Worm (Caenorhabditis elegans) whole organism, L3 larva: ENCODE data around the gene wdr-48.

Experiments used
- R02D3.7 ChIP-seq: fragments of 150-350 bp; optimal IDR thresholded peaks from 2 replicates; lab custom pipeline; 2014; ENCODE audit warnings: missing biosample characterization, missing genetic modification characterization
- aly-2 ChIP-seq: fragments of 150-350 bp; optimal IDR thresholded peaks from 2 replicates; lab custom pipeline; 2014; ENCODE audit warnings: missing biosample characterization, missing genetic modification characterization
- ama-1 ChIP-seq: fragments of 150-350 bp; optimal IDR thresholded peaks from 2 replicates; lab custom pipeline; 2018
- ceh-16 ChIP-seq: sonication (generic microtip); optimal IDR thresholded peaks from 2 replicates; lab custom pipeline; 2017; ENCODE audit warnings: missing biosample characterization, missing genetic modification characterization
- ceh-28 ChIP-seq: fragments of 150-350 bp; optimal IDR thresholded peaks from 2 replicates; lab custom pipeline; 2014; ENCODE audit warnings: missing biosample characterization, missing genetic modification reagents, missing genetic modification characterization
- ceh-82 ChIP-seq: fragments of 150-350 bp; optimal IDR thresholded peaks from 2 replicates; lab custom pipeline; 2014; ENCODE audit warnings: missing biosample characterization, missing genetic modification characterization
- ceh-9 ChIP-seq: sonication (generic microtip); optimal IDR thresholded peaks from 2 replicates; lab custom pipeline; 2018; ENCODE audit warnings: missing biosample characterization, missing genetic modification characterization
- daf-12 ChIP-seq: fragments of 150-350 bp; optimal IDR thresholded peaks from 2 replicates; lab custom pipeline; 2014; ENCODE audit warnings: missing biosample characterization, missing genetic modification reagents, missing genetic modification characterization
- egl-27 ChIP-seq: sonication (generic microtip); optimal IDR thresholded peaks from 4 replicates; lab custom pipeline; 2017; ENCODE audit warnings: missing biosample characterization, missing genetic modification reagents, missing genetic modification characterization
- egl-5 ChIP-seq: fragments of 150-350 bp; optimal IDR thresholded peaks from 2 replicates; lab custom pipeline; 2017; ENCODE audit warnings: missing biosample characterization, missing genetic modification reagents, missing genetic modification characterization, inconsistent platforms
- elt-1 ChIP-seq: fragments of 150-350 bp; optimal IDR thresholded peaks from 2 replicates; lab custom pipeline; 2014; ENCODE audit warnings: missing biosample characterization, missing genetic modification characterization
- elt-2 ChIP-seq: sonication (generic microtip); optimal IDR thresholded peaks from 2 replicates; lab custom pipeline; 2016; ENCODE audit warnings: missing genetic modification reagents, mild to moderate bottlenecking, missing genetic modification characterization, missing compliant biosample characterization
- elt-3 ChIP-seq, 3 experiments: fragments of 150-350 bp in 1 of 3; sonication (generic microtip) in 2 of 3; optimal IDR thresholded peaks; 2 replicates in 2 of 3; 4 replicates in 1 of 3; lab custom pipeline; 2014 to 2017; ENCODE audit warnings: missing biosample characterization in 3 of 3, missing genetic modification characterization in 3 of 3
- eor-1 ChIP-seq, 2 experiments: fragments of 150-350 bp; optimal IDR thresholded peaks; 2 replicates each; lab custom pipeline; 2014 to 2018; ENCODE audit warnings: missing biosample characterization in 2 of 2, missing genetic modification characterization in 2 of 2
- fkh-10 ChIP-seq: sonication (generic microtip); optimal IDR thresholded peaks from 2 replicates; lab custom pipeline; 2017; ENCODE audit warnings: missing biosample characterization, missing genetic modification reagents, missing genetic modification characterization
- fkh-2 ChIP-seq: fragments of 150-350 bp; optimal IDR thresholded peaks from 2 replicates; lab custom pipeline; 2014; ENCODE audit warnings: missing biosample characterization, missing genetic modification reagents, missing genetic modification characterization
- fos-1 ChIP-seq: fragments of 150-350 bp; optimal IDR thresholded peaks from 2 replicates; lab custom pipeline; 2014; ENCODE audit warnings: missing biosample characterization, missing genetic modification characterization
- hmg-11 ChIP-seq: sonication (generic microtip); optimal IDR thresholded peaks from 2 replicates; lab custom pipeline; 2016; ENCODE audit warnings: missing genetic modification characterization, missing compliant biosample characterization
- jun-1 ChIP-seq: fragments of 150-350 bp; optimal IDR thresholded peaks from 2 replicates; lab custom pipeline; 2014; ENCODE audit warnings: missing biosample characterization, missing genetic modification reagents, missing genetic modification characterization
- lin-15B ChIP-seq: fragments of 150-350 bp; optimal IDR thresholded peaks from 2 replicates; lab custom pipeline; 2014; ENCODE audit warnings: missing biosample characterization, missing genetic modification characterization
- lin-39 ChIP-seq: fragments of 150-350 bp; optimal IDR thresholded peaks from 2 replicates; lab custom pipeline; 2018; ENCODE audit warnings: missing biosample characterization, missing genetic modification reagents, missing genetic modification characterization
- lsy-12 ChIP-seq: sonication (generic microtip); optimal IDR thresholded peaks from 2 replicates; lab custom pipeline; 2016; ENCODE audit warnings: mild to moderate bottlenecking, missing genetic modification characterization, missing compliant biosample characterization
- mdl-1 ChIP-seq: fragments of 150-350 bp; optimal IDR thresholded peaks from 2 replicates; lab custom pipeline; 2014; ENCODE audit warnings: missing biosample characterization, missing genetic modification characterization
- mml-1 ChIP-seq: fragments of 150-350 bp; sonication (generic microtip); optimal IDR thresholded peaks from 3 replicates; lab custom pipeline; 2014; ENCODE audit warnings: missing biosample characterization, missing genetic modification characterization
- nfya-1 ChIP-seq: sonication (generic microtip); optimal IDR thresholded peaks from 2 replicates; lab custom pipeline; 2017; ENCODE audit warnings: missing genetic modification characterization, mild to moderate bottlenecking, missing compliant biosample characterization, antibody characterized with exemption, moderate library complexity; ENCODE audit not compliant: insufficient read depth
- nhr-11 ChIP-seq: fragments of 150-350 bp; optimal IDR thresholded peaks from 2 replicates; lab custom pipeline; 2014; ENCODE audit warnings: missing biosample characterization, missing genetic modification characterization
- nhr-12 ChIP-seq: fragments of 150-350 bp; optimal IDR thresholded peaks from 2 replicates; lab custom pipeline; 2014; ENCODE audit warnings: missing biosample characterization, missing genetic modification characterization
- nhr-23 ChIP-seq: fragments of 150-350 bp; optimal IDR thresholded peaks from 2 replicates; lab custom pipeline; 2014; ENCODE audit warnings: missing biosample characterization, missing genetic modification reagents, missing genetic modification characterization
- nhr-237 ChIP-seq: fragments of 150-350 bp; optimal IDR thresholded peaks from 2 replicates; lab custom pipeline; 2014; ENCODE audit warnings: missing biosample characterization, missing genetic modification characterization
- nhr-25 ChIP-seq: sonication (generic microtip); optimal IDR thresholded peaks from 2 replicates; lab custom pipeline; 2017; ENCODE audit warnings: missing biosample characterization, missing genetic modification characterization
- nhr-28 ChIP-seq: fragments of 150-350 bp; optimal IDR thresholded peaks from 2 replicates; lab custom pipeline; 2014; ENCODE audit warnings: missing biosample characterization, missing genetic modification characterization
- nhr-43 ChIP-seq: sonication (generic microtip); optimal IDR thresholded peaks from 2 replicates; lab custom pipeline; 2016; ENCODE audit warnings: mild to moderate bottlenecking, missing genetic modification characterization, missing compliant biosample characterization; ENCODE audit not compliant: poor library complexity, severe bottlenecking
- nhr-67 ChIP-seq: fragments of 150-350 bp; optimal IDR thresholded peaks from 2 replicates; lab custom pipeline; 2014; ENCODE audit warnings: missing biosample characterization, missing genetic modification characterization
- nhr-76 ChIP-seq: fragments of 150-350 bp; sonication (generic microtip); optimal IDR thresholded peaks from 5 replicates; lab custom pipeline; 2014; ENCODE audit warnings: missing biosample characterization, missing genetic modification characterization
- pha-4 ChIP-seq: fragments of 150-350 bp; optimal IDR thresholded peaks from 2 replicates; lab custom pipeline; 2014; ENCODE audit warnings: missing biosample characterization, missing genetic modification reagents, missing genetic modification characterization
- pqm-1 ChIP-seq: fragments of 150-350 bp; optimal IDR thresholded peaks from 2 replicates; lab custom pipeline; 2017; ENCODE audit warnings: missing biosample characterization, missing genetic modification characterization, inconsistent platforms
- skn-1 ChIP-seq: fragments of 150-350 bp; optimal IDR thresholded peaks from 2 replicates; lab custom pipeline; 2014; ENCODE audit warnings: missing biosample characterization, missing genetic modification characterization
- snpc-4 ChIP-seq: fragments of 150-350 bp; optimal IDR thresholded peaks from 2 replicates; lab custom pipeline; 2014; ENCODE audit warnings: missing biosample characterization, missing genetic modification characterization
- tbx-2 ChIP-seq: sonication (generic microtip); optimal IDR thresholded peaks from 2 replicates; lab custom pipeline; 2016; ENCODE audit warnings: mild to moderate bottlenecking, missing genetic modification characterization, missing compliant biosample characterization
- unc-39 ChIP-seq: sonication (generic microtip); optimal IDR thresholded peaks from 4 replicates; lab custom pipeline; 2017; ENCODE audit warnings: missing biosample characterization, missing genetic modification characterization
- unc-62 ChIP-seq: fragments of 150-350 bp; sonication (generic microtip); optimal IDR thresholded peaks from 4 replicates; lab custom pipeline; 2014; ENCODE audit warnings: missing biosample characterization, missing genetic modification reagents, missing genetic modification characterization
- zag-1 ChIP-seq: fragments of 150-350 bp; optimal IDR thresholded peaks from 2 replicates; lab custom pipeline; 2014; ENCODE audit warnings: missing biosample characterization, missing genetic modification characterization
- ztf-11 ChIP-seq: fragments of 150-350 bp; optimal IDR thresholded peaks from 2 replicates; lab custom pipeline; 2014; ENCODE audit warnings: missing biosample characterization, missing genetic modification characterization
- ztf-4 ChIP-seq: fragments of 150-350 bp; optimal IDR thresholded peaks from 2 replicates; lab custom pipeline; 2014; ENCODE audit warnings: missing biosample characterization, missing genetic modification characterization

The wdr-48 gene

ce11 chrIII:4562070-4562788, 16.4 kb upstream of the wdr-48 start, which contains the start of gene pan-1 (continued):
- TF ChIP-seq nfya-1 (peak; percentile 85), hmg-11 (tag; lab: Kevin White, UChicago) (peak; percentile 89), elt-1 (tag; lab: Kevin White, UChicago) (no peak)

- TF ChIP-seq nhr-25 (tag; lab: Kevin White, UChicago) = no peak
- no peak for TF ChIP-seq jun-1
- TF ChIP-seq fkh-10 (GFP tag; lab: Kevin White, UChicago) = no peak
- no peak for TF ChIP-seq nhr-237 (tag; lab: Kevin White, UChicago)
- no peak for TF ChIP-seq lsy-12 (tag; lab: Kevin White, UChicago)
- no peak for TF ChIP-seq pqm-1 (tag; lab: Kevin White, UChicago)
- TF ChIP-seq aly-2 = no peak
- TF ChIP-seq nhr-67 (tag; lab: Kevin White, UChicago) = no peak
- no peak for TF ChIP-seq mdl-1 (tag; lab: Kevin White, UChicago)
- no peak for TF ChIP-seq nhr-28 (tag; lab: Kevin White, UChicago)
- no peak for TF ChIP-seq ceh-9
Measured at ce11 chrIII:4568030-4568429, 10.6 kb upstream of the wdr-48 start, which contains the start of gene mlcd-1. Gene mlcd-1, minus strand, starts transcription at chrIII:4568130.

- TF ChIP-seq fkh-10 (GFP tag; lab: Kevin White, UChicago) (no peak), fkh-2 (peak; percentile 9), unc-39 (tag; lab: Kevin White, UChicago) (no peak), ceh-28 (tag; lab: Kevin White, UChicago) (peak; percentile 36), nhr-43 (tag; lab: Kevin White, UChicago) (peak; percentile 85), ceh-16 (tag; lab: Kevin White, UChicago) (no peak), nhr-23 (tag; lab: Kevin White, UChicago) (peak; percentile 8), elt-2 (tag; lab: Kevin White, UChicago) (peak; percentile 65), nfya-1 (peak; percentile 61), nhr-12 (no peak), hmg-11 (tag; lab: Kevin White, UChicago) (peak; percentile 95), elt-3 (tag; optimal IDR thresholded peaks at IDR 0.05; lab: Kevin White, UChicago) (no peak), lsy-12 (tag; lab: Kevin White, UChicago) (peak; percentile 82), unc-62 (GFP tag; lab: Kevin White, UChicago) (no peak), nhr-11 (tag; lab: Kevin White, UChicago) (no peak), lin-39 (tag; lab: Kevin White, UChicago) (no peak), daf-12 (peak; percentile 85), nhr-25 (tag; lab: Kevin White, UChicago) (peak; percentile 29), nhr-28 (tag; lab: Kevin White, UChicago) (no peak), nhr-67 (tag; lab: Kevin White, UChicago) (peak; percentile 12), zag-1 (no peak), ceh-82 (tag; lab: Kevin White, UChicago) (peak; percentile 13), jun-1 (no peak), mml-1 (no peak), egl-27 (tag; lab: Kevin White, UChicago) (no peak), nhr-76 (peak; percentile 36), mdl-1 (tag; lab: Kevin White, UChicago) (no peak), lin-15B (tag; lab: Kevin White, UChicago) (peak; percentile 41), skn-1 (tag; lab: Kevin White, UChicago) (peak; percentile 13), eor-1 (tag; optimal IDR thresholded peaks at IDR 0.05; lab: Kevin White, UChicago) (no peak), tbx-2 (peak; percentile 24), ztf-11 (no peak), nhr-237 (tag; lab: Kevin White, UChicago) (no peak), R02D3.7 (tag; lab: Kevin White, UChicago) (peak; percentile 27), snpc-4 (peak; percentile 55), ama-1 (no peak), egl-5 (tag; lab: Kevin White, UChicago) (peak; percentile 27), pha-4 (tag; lab: Kevin White, UChicago) (peak; percentile 62), ceh-9 (no peak), aly-2 (no peak), ztf-4 (no peak), fos-1 (tag; lab: Kevin White, UChicago) (no peak)
Measured at ce11 chrIII:4568455-4568854, 10.2 kb upstream of the wdr-48 start, which contains the start of gene idhg-1. Gene idhg-1, plus strand, starts transcription at chrIII:4568797.
